Fruit fly (Drosophila melanogaster) whole organism, embryonic: ENCODE measurements around the gene nerfin-2.

ENCODE experiments used
- ATbp ChIP-seq: fragments of 200-800 bp; sonication (Bioruptor generic); optimal IDR thresholded peaks from 2 replicates; lab custom pipeline; 2017; ENCODE audit warnings: missing biosample characterization, mild to moderate bottlenecking, missing genetic modification characterization, missing genetic modification reagents
- Ada2b ChIP-seq: fragments of 200-800 bp; sonication (Bioruptor generic); IDR thresholded peaks from 2 replicates; pipeline ENCODE4 v1.3.6; 2022; ENCODE audit warnings: missing biosample characterization, missing genetic modification characterization
- Awh ChIP-seq: fragments of 200-800 bp; sonication (Bioruptor generic); IDR thresholded peaks from 2 replicates; pipeline ENCODE4, ENCODE4 v1.3.6; 2022; ENCODE audit warnings: missing biosample characterization, missing genetic modification characterization
- B-H1 ChIP-seq: fragments of 200-800 bp; sonication (Bioruptor generic); IDR thresholded peaks from 3 replicates; pipeline ENCODE4 v1.3.6; 2022; ENCODE audit warnings: missing biosample characterization, missing genetic modification characterization
- CG10979 ChIP-seq: fragments of 200-800 bp; sonication (Bioruptor generic); optimal IDR thresholded peaks from 2 replicates; lab custom pipeline; 2018; ENCODE audit warnings: missing biosample characterization, mild to moderate bottlenecking, missing genetic modification characterization, moderate library complexity
- CG11504 ChIP-seq: fragments of 200-800 bp; sonication (Bioruptor generic); optimal IDR thresholded peaks from 3 replicates; lab custom pipeline; 2019; ENCODE audit warnings: missing biosample characterization, mild to moderate bottlenecking, missing genetic modification characterization, moderate library complexity
- CG11696 ChIP-seq: fragments of 200-800 bp; sonication (Bioruptor generic); IDR thresholded peaks from 2 replicates; pipeline ENCODE4 v1.3.6; 2022; ENCODE audit warnings: missing biosample characterization, missing genetic modification characterization
- CG12104 ChIP-seq: fragments of 200-800 bp; sonication (Bioruptor generic); optimal IDR thresholded peaks from 3 replicates; lab custom pipeline; 2016; ENCODE audit warnings: missing biosample characterization, missing genetic modification characterization
- CG15269 ChIP-seq: fragments of 200-800 bp; sonication (Bioruptor generic); optimal IDR thresholded peaks from 2 replicates; lab custom pipeline; 2018; ENCODE audit warnings: missing biosample characterization, mild to moderate bottlenecking, missing genetic modification characterization, moderate library complexity
- CG15514 ChIP-seq: fragments of 200-800 bp; sonication (Bioruptor generic); optimal IDR thresholded peaks from 3 replicates; lab custom pipeline; 2017; ENCODE audit warnings: missing biosample characterization, missing genetic modification characterization, mild to moderate bottlenecking, moderate library complexity, missing genetic modification reagents
- CG1602 ChIP-seq: fragments of 200-800 bp; sonication (Bioruptor generic); optimal IDR thresholded peaks from 3 replicates; lab custom pipeline; 2016; ENCODE audit warnings: missing biosample characterization, missing genetic modification characterization
- CG1603 ChIP-seq: fragments of 200-800 bp; sonication (Bioruptor generic); optimal IDR thresholded peaks from 2 replicates; lab custom pipeline; 2019; ENCODE audit warnings: missing biosample characterization, mild to moderate bottlenecking, missing genetic modification characterization, moderate library complexity
- CG16815 ChIP-seq: fragments of 200-800 bp; sonication (Bioruptor generic); optimal IDR thresholded peaks from 3 replicates; lab custom pipeline; 2017; ENCODE audit warnings: missing biosample characterization, mild to moderate bottlenecking, missing genetic modification characterization
- CG17328 ChIP-seq: fragments of 200-800 bp; sonication (Bioruptor generic); IDR thresholded peaks from 2 replicates; pipeline ENCODE4 v1.3.6; 2022; ENCODE audit warnings: missing biosample characterization, missing genetic modification characterization
- CG17912 ChIP-seq: fragments of 200-800 bp; sonication (Bioruptor generic); optimal IDR thresholded peaks from 2 replicates; lab custom pipeline; 2018; ENCODE audit warnings: missing biosample characterization, mild to moderate bottlenecking, missing genetic modification characterization
- CG2199 ChIP-seq: fragments of 200-800 bp; sonication (Bioruptor generic); IDR thresholded peaks from 3 replicates; pipeline ENCODE4 v1.3.6; 2022; ENCODE audit warnings: missing biosample characterization, missing genetic modification characterization
- CG31365 ChIP-seq: fragments of 200-800 bp; sonication (Bioruptor generic); optimal IDR thresholded peaks from 2 replicates; lab custom pipeline; 2018; ENCODE audit warnings: missing biosample characterization, mild to moderate bottlenecking, missing genetic modification characterization
- CG3281 ChIP-seq: fragments of 200-800 bp; sonication (Bioruptor generic); optimal IDR thresholded peaks from 3 replicates; lab custom pipeline; 2017; ENCODE audit warnings: missing biosample characterization, mild to moderate bottlenecking, missing genetic modification characterization
- CG4282 ChIP-seq: fragments of 200-800 bp; sonication (Bioruptor generic); optimal IDR thresholded peaks from 2 replicates; lab custom pipeline; 2016; ENCODE audit warnings: missing biosample characterization, missing genetic modification characterization
- CG43689 ChIP-seq: fragments of 200-800 bp; sonication (Bioruptor generic); IDR thresholded peaks from 2 replicates; pipeline ENCODE4 v1.3.6; 2022; ENCODE audit warnings: missing biosample characterization, missing genetic modification characterization
- CG4854 ChIP-seq: fragments of 200-800 bp; sonication (Bioruptor generic); optimal IDR thresholded peaks from 2 replicates; lab custom pipeline; 2016; ENCODE audit warnings: missing biosample characterization, missing genetic modification characterization, inconsistent platforms
- CG6689 ChIP-seq: fragments of 200-800 bp; sonication (Bioruptor generic); IDR thresholded peaks from 2 replicates; pipeline ENCODE4 v1.3.6; 2022; ENCODE audit warnings: missing biosample characterization, missing genetic modification characterization
- Deaf1 ChIP-seq: fragments of 200-800 bp; optimal IDR thresholded peaks from 3 replicates; lab custom pipeline; 2019; ENCODE audit warnings: missing biosample characterization, mild to moderate bottlenecking, missing genetic modification characterization, moderate library complexity
- Ets65A ChIP-seq: fragments of 200-800 bp; sonication (Bioruptor generic); peaks from one replicate; lab custom pipeline; 2016; ENCODE audit warnings: missing biosample characterization, missing genetic modification characterization
- HLH54F ChIP-seq: fragments of 200-800 bp; sonication (Bioruptor generic); optimal IDR thresholded peaks from 3 replicates; lab custom pipeline; 2016; ENCODE audit warnings: missing biosample characterization, missing genetic modification characterization
- Hmx ChIP-seq: fragments of 200-800 bp; sonication (Bioruptor generic); optimal IDR thresholded peaks from 2 replicates; lab custom pipeline; 2016; ENCODE audit warnings: missing biosample characterization, missing genetic modification characterization
- Hr78 ChIP-seq, 2 experiments: fragments of 200-800 bp in 1 of 2; fragments of >200 bp in 1 of 2; sonication (Bioruptor generic) in 1 of 2; optimal IDR thresholded peaks; 2 replicates each; lab custom pipeline; 2017 to 2019; ENCODE audit warnings: missing biosample characterization in 2 of 2, missing genetic modification characterization in 2 of 2, mild to moderate bottlenecking in 1 of 2, moderate library complexity in 1 of 2
- Jarid2 ChIP-seq: fragments of 200-800 bp; sonication (Bioruptor generic); optimal IDR thresholded peaks from 3 replicates; lab custom pipeline; 2017; ENCODE audit warnings: mild to moderate bottlenecking, missing biosample characterization, missing genetic modification reagents, missing genetic modification characterization
- MTF-1 ChIP-seq: fragments of 200-800 bp; sonication (Bioruptor generic); optimal IDR thresholded peaks from 2 replicates; lab custom pipeline; 2018; ENCODE audit warnings: missing biosample characterization, mild to moderate bottlenecking, missing genetic modification characterization, borderline replicate concordance
- Nf-YB ChIP-seq: fragments of 200-800 bp; sonication (Bioruptor generic); optimal IDR thresholded peaks from 3 replicates; lab custom pipeline; 2019; ENCODE audit warnings: missing biosample characterization, mild to moderate bottlenecking, missing genetic modification characterization, moderate library complexity
- NfI ChIP-seq: fragments of 200-800 bp; sonication (Bioruptor generic); optimal IDR thresholded peaks from 3 replicates; lab custom pipeline; 2018; ENCODE audit warnings: missing biosample characterization, mild to moderate bottlenecking, missing genetic modification characterization, moderate library complexity
- Ptx1 ChIP-seq: fragments of 200-800 bp; sonication (Bioruptor generic); IDR thresholded peaks from 2 replicates; pipeline ENCODE4 v1.3.6; 2022; ENCODE audit warnings: missing biosample characterization, missing genetic modification characterization
- Taf1 ChIP-seq: fragments of 200-800 bp; sonication (Bioruptor generic); IDR thresholded peaks from 2 replicates; pipeline ENCODE4 v1.3.6; 2022; ENCODE audit warnings: missing biosample characterization, missing genetic modification characterization
- Usf ChIP-seq: fragments of 200-800 bp; sonication (Bioruptor generic); optimal IDR thresholded peaks from 2 replicates; lab custom pipeline; 2017; ENCODE audit warnings: missing genotype, missing biosample characterization, missing genetic modification characterization
- Vsx1 ChIP-seq: fragments of 200-800 bp; sonication (Bioruptor generic); optimal IDR thresholded peaks from 2 replicates; lab custom pipeline; 2017; ENCODE audit warnings: missing biosample characterization, mild to moderate bottlenecking, missing genetic modification characterization, missing genetic modification reagents
- Xbp1 ChIP-seq: fragments of 200-800 bp; sonication (Bioruptor generic); optimal IDR thresholded peaks from 3 replicates; lab custom pipeline; 2016; ENCODE audit warnings: missing biosample characterization, mild to moderate bottlenecking, missing genetic modification characterization
- ab ChIP-seq: fragments of 200-800 bp; sonication (Bioruptor generic); optimal IDR thresholded peaks from 2 replicates; lab custom pipeline; 2016; ENCODE audit warnings: missing biosample characterization, missing genetic modification characterization
- az2 ChIP-seq: fragments of 200-800 bp; sonication (Bioruptor generic); optimal IDR thresholded peaks from 3 replicates; lab custom pipeline; 2016; ENCODE audit warnings: missing biosample characterization, missing genetic modification characterization
- bowl ChIP-seq: fragments of 200-800 bp; sonication (Bioruptor generic); IDR thresholded peaks from 2 replicates; pipeline ENCODE4 v1.3.6; 2022; ENCODE audit warnings: missing biosample characterization, missing genetic modification characterization
- btn ChIP-seq: fragments of 200-800 bp; sonication (Bioruptor generic); optimal IDR thresholded peaks from 2 replicates; lab custom pipeline; 2016; ENCODE audit warnings: missing biosample characterization, missing genetic modification characterization
- caup ChIP-seq: fragments of 200-800 bp; sonication (Bioruptor generic); optimal IDR thresholded peaks from 3 replicates; lab custom pipeline; 2017; ENCODE audit warnings: missing biosample characterization, mild to moderate bottlenecking, missing genetic modification characterization, moderate library complexity; ENCODE audit not compliant: severe bottlenecking
- chm ChIP-seq: fragments of 200-800 bp; sonication (Bioruptor generic); IDR thresholded peaks from 2 replicates; pipeline ENCODE4 v1.3.6; 2022; ENCODE audit warnings: missing biosample characterization, missing genetic modification characterization
- h ChIP-seq: fragments of >200 bp; optimal IDR thresholded peaks from 2 replicates; lab custom pipeline; 2017
- inv ChIP-seq: fragments of 200-800 bp; sonication (Bioruptor generic); IDR thresholded peaks from 2 replicates; pipeline ENCODE4 v1.3.6; 2022; ENCODE audit warnings: missing biosample characterization, missing genetic modification characterization; ENCODE audit not compliant: partially characterized antibody
- nmo ChIP-seq: fragments of 200-800 bp; sonication (Bioruptor generic); optimal IDR thresholded peaks from 2 replicates; lab custom pipeline; 2018; ENCODE audit warnings: missing biosample characterization, mild to moderate bottlenecking, missing genetic modification characterization, moderate library complexity
- org-1 ChIP-seq: fragments of 200-800 bp; sonication (Bioruptor generic); optimal IDR thresholded peaks from 2 replicates; lab custom pipeline; 2017; ENCODE audit warnings: missing biosample characterization, missing genetic modification characterization
- prd ChIP-seq, 3 experiments: fragments of >200 bp in 2 of 3; fragments of 200-800 bp in 1 of 3; sonication (Bioruptor generic) in 1 of 3; optimal IDR thresholded peaks in 2 of 3; IDR thresholded peaks in 1 of 3; 2 replicates in 2 of 3; 3 replicates in 1 of 3; pipeline versions ENCODE4 v1.3.6 to Lab custom; 2017 to 2022; ENCODE audit warnings: missing biosample characterization in 1 of 3, missing genetic modification characterization in 1 of 3
- shn ChIP-seq: fragments of 200-800 bp; sonication (Bioruptor generic); optimal IDR thresholded peaks from 3 replicates; lab custom pipeline; 2016; ENCODE audit warnings: missing biosample characterization, missing genetic modification characterization
- sob ChIP-seq: fragments of 200-800 bp; sonication (Bioruptor generic); IDR thresholded peaks from 2 replicates; pipeline ENCODE4 v1.3.6; 2022; ENCODE audit warnings: missing biosample characterization, missing genetic modification characterization
- sug ChIP-seq: fragments of 200-800 bp; optimal IDR thresholded peaks from 2 replicates; lab custom pipeline; 2019; ENCODE audit warnings: missing biosample characterization, mild to moderate bottlenecking, missing genetic modification characterization, moderate library complexity
- trh ChIP-seq: fragments of 200-800 bp; sonication (Bioruptor generic); optimal IDR thresholded peaks from 2 replicates; lab custom pipeline; 2016; ENCODE audit warnings: missing biosample characterization, missing genetic modification characterization

Gene nerfin-2

DNA sequence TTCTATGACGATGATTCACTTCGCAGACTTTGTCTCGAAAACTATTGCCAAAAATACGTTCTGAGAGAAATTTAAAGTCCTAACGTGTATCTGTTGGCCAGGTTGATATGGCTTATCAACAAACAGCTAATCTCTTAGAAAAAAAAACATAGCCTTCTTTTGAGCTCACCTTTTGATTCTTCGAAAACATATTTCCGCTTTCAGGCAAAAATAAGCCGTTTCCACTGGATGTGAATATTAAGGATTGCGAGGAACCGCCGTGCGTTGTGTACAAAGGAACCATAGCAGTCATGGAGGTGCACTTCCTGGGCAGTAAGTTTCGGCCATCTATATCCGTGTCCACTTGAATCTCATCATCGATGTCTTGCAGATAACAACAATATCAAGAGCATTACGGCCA is 17.4 kb upstream of the nerfin-2 start (continued):
- TF ChIP-seq Nf-YB (no peak), CG4854 (no peak), CG15514 (peak; percentile 21), CG1603 (tag; lab: Kevin White, UChicago) (peak; percentile 34), NfI (GFP tag; lab: Kevin White, UChicago) (peak; percentile 45), CG12104 (GFP tag; lab: Kevin White, UChicago) (no peak), caup (GFP tag; lab: Kevin White, UChicago) (no peak), nmo (GFP tag; lab: Kevin White, UChicago) (no peak), Vsx1 (GFP tag; lab: Kevin White, UChicago) (peak; percentile 53), CG43689 (no peak), Awh (GFP tag; lab: Robert Waterston, UW) (no peak), Ets65A (GFP tag; lab: Kevin White, UChicago) (peak; percentile 8), CG1602 (GFP tag; lab: Kevin White, UChicago) (no peak), Taf1 (GFP tag; lab: Robert Waterston, UW) (no peak), Ada2b (GFP tag; lab: Robert Waterston, UW) (no peak), CG3281 (GFP tag; lab: Kevin White, UChicago) (peak; percentile 43), bowl (no peak), h (lab: Kevin White, UChicago) (no peak), CG15269 (no peak), CG11696 (GFP tag; lab: Robert Waterston, UW) (no peak), CG17912 (GFP tag; lab: Kevin White, UChicago) (no peak), ab (GFP tag; lab: Kevin White, UChicago) (no peak), org-1 (GFP tag; lab: Kevin White, UChicago) (no peak), sob (no peak), Xbp1 (GFP tag; lab: Kevin White, UChicago) (no peak), Jarid2 (no peak), ATbp (no peak), Deaf1 (tag; lab: Kevin White, UChicago) (no peak), chm (peak; percentile 20; the same call in 1 of the 2 replicates), az2 (GFP tag; lab: Kevin White, UChicago) (no peak), B-H1 (GFP tag; lab: Robert Waterston, UW) (no peak), CG16815 (GFP tag; lab: Kevin White, UChicago) (no peak), CG17328 (GFP tag; lab: Robert Waterston, UW) (no peak), Usf (no peak), btn (no peak), HLH54F (GFP tag; lab: Kevin White, UChicago) (no peak), CG6689 (GFP tag; lab: Robert Waterston, UW) (no peak), prd (optimal IDR thresholded peaks at IDR 0.05; lab: Kevin White, UChicago) (no peak), prd (GFP tag; IDR thresholded peaks at IDR 0.05; lab: Robert Waterston, UW) (no peak), CG4282 (GFP tag; lab: Kevin White, UChicago) (no peak), CG2199 (0 out of 3 replicates have a peak, but pooled peaks have one; percentile 61), Hmx (GFP tag; lab: Kevin White, UChicago) (no peak), CG11504 (tag; lab: Kevin White, UChicago) (peak; percentile 33), inv (GFP tag; lab: Robert Waterston, UW) (no peak), MTF-1 (GFP tag; lab: Kevin White, UChicago) (peak; percentile 8), trh (no peak), CG31365 (tag; lab: Kevin White, UChicago) (no peak), CG10979 (tag; lab: Kevin White, UChicago) (no peak), shn (GFP tag; lab: Kevin White, UChicago) (no peak), sug (no peak), Hr78 (GFP tag; optimal IDR thresholded peaks at IDR 0.05; lab: Kevin White, UChicago) (no peak), Ptx1 (GFP tag; lab: Robert Waterston, UW) (no peak)
